Worm (Caenorhabditis elegans): ENCODE data around the gene pxl-1.

DNA sequence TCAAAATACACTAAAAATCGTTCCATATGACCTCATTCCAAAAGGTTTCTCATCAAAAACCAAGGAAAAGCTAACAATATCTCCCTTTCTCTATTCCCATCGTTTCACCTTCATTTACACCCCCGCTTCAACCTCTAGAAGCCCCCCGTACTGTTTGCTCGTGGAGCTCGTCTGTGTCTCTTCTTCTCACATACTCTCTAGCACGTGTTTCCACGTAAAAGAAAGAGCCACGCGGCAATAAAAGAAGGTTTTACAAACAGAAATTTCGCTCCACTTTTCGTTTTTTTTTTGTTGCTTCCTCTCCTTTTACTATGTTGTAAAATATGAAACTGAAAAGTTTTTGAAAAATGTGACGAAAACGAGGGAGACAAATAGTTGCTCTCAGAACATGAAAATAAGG, 2.9 kb downstream of the pxl-1 start:
- TF ChIP-seq med-1 (GFP tag; optimal IDR thresholded peaks at IDR 0.05; ENCODE audit: insufficient read depth) (no peak), T22C8.4 (GFP tag; IDR thresholded peaks at IDR 0.05) (no peak), cog-1 (tag; optimal IDR thresholded peaks at IDR 0.05) (no peak), flt-1 (GFP tag; IDR thresholded peaks at IDR 0.05) (no peak), klf-2 (GFP tag; conservative IDR thresholded peaks at IDR 0.05) (no peak), tab-1 (GFP tag; IDR thresholded peaks at IDR 0.05) (no peak), ztf-29 (GFP tag; IDR thresholded peaks at IDR 0.05) (no peak)

All from whole organism, midembryonic.